Fruit fly (Drosophila melanogaster) whole organism, pupa: ENCODE measurements around the gene Or7a.

Experiments used
- CG12605 ChIP-seq: fragments of 200-800 bp; sonication (Bioruptor generic); IDR thresholded peaks from 2 replicates; pipeline ENCODE4 v1.3.6; 2022; ENCODE audit warnings: missing biosample characterization, missing genetic modification characterization
- CG4496 ChIP-seq: fragments of 200-800 bp; sonication (Bioruptor generic); IDR thresholded peaks from 3 replicates; pipeline ENCODE4 v1.3.6; 2022; ENCODE audit warnings: missing biosample characterization, missing genetic modification characterization
- rn ChIP-seq: fragments of 200-800 bp; sonication (Bioruptor generic); IDR thresholded peaks from 2 replicates; pipeline ENCODE4 v1.3.6; 2022; ENCODE audit warnings: missing biosample characterization, missing genetic modification characterization

dm6 chrX:8177030-8177349 lies 11.5 kb upstream of the Or7a start, which contains the start of gene slpr:
- TF ChIP-seq CG12605 (GFP tag; lab: Robert Waterston, UW) (no peak), rn (GFP tag; lab: Robert Waterston, UW) (no peak), CG4496 (GFP tag; lab: Robert Waterston, UW) (no peak)
